Fruit fly (Drosophila melanogaster) whole organism, prepupa: ENCODE results near the gene bond.

Experiments
- CG15336 ChIP-seq: fragments of 200-800 bp; sonication (Bioruptor generic); IDR thresholded peaks from 2 replicates; pipeline ENCODE4 v1.3.6; 2022; ENCODE audit warnings: missing biosample characterization, missing genetic modification characterization
- CG6808 ChIP-seq: fragments of 200-800 bp; sonication (Bioruptor generic); optimal IDR thresholded peaks from 3 replicates; lab custom pipeline; 2017; ENCODE audit warnings: missing biosample characterization, missing genetic modification characterization, mild to moderate bottlenecking, moderate library complexity, missing genetic modification reagents
- Sox14 ChIP-seq: fragments of 200-800 bp; sonication (Bioruptor generic); optimal IDR thresholded peaks from 3 replicates; lab custom pipeline; 2016; ENCODE audit warnings: missing biosample characterization, missing genetic modification characterization
- fd85E ChIP-seq: fragments of 200-800 bp; sonication (Bioruptor generic); optimal IDR thresholded peaks from 3 replicates; lab custom pipeline; 2016; ENCODE audit warnings: missing biosample characterization, missing genetic modification characterization
- salr ChIP-seq, 2 experiments: fragments of 200-800 bp; sonication (Bioruptor generic); optimal IDR thresholded peaks; 3 replicates each; lab custom pipeline; 2016 to 2018; ENCODE audit warnings: missing biosample characterization in 2 of 2, missing genetic modification characterization in 2 of 2, mild to moderate bottlenecking in 1 of 2

dm6 chr3R:22586525-22586924 is 36.0 kb downstream of the bond start, which contains the start of gene btn:
- TF ChIP-seq CG6808 (GFP tag; lab: Kevin White, UChicago) (no peak), salr (GFP tag; optimal IDR thresholded peaks at IDR 0.05; lab: Kevin White, UChicago) (no peak), Sox14 (no peak), fd85E (GFP tag; lab: Kevin White, UChicago) (no peak), CG15336 (no peak)
